Worm (Caenorhabditis elegans): ENCODE measurements around the gene ZC204.17.
"Not testable (repeated sequence)": the region's sequence is repeated elsewhere in the genome, so short reads cannot be mapped to it uniquely, and the experiment has no call there.

Gene ZC204.17

DNA sequence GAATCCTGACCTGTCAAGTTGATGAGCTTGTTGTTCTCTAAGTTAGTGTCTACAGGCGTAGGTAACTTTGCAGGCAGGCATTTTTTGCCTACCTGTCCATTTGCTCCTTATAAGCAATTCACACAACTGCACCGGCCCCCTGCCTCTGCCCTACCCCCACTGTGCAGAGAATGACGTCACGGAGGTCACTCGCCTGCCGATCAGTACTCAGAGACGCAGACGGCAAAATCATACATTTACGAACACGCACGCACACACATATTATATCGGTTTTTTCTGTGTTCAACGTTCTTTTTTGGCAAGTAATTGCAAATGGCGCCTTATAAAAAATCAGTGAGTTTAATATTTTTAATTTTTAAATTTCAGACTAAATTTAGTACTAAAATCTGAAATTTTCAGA is 17.4 kb upstream of the ZC204.17 start, which contains the start of gene duxl-1:
Gene duxl-1, plus strand, starts transcription at position 184 of the 400 bp plus-strand sequence.
- no peak for TF ChIP-seq unc-120 (tag; optimal IDR thresholded peaks at IDR 0.05; ENCODE audit: poor library complexity, severe bottlenecking)
- peak; percentile 8 for TF ChIP-seq zip-8 (tag; optimal IDR thresholded peaks at IDR 0.05)
- TF ChIP-seq ceh-43 (GFP tag; optimal IDR thresholded peaks at IDR 0.05): no peak
- no peak for TF ChIP-seq ces-1 (GFP tag; optimal IDR thresholded peaks at IDR 0.05)
- no peak for TF ChIP-seq nhr-2 (tag; optimal IDR thresholded peaks at IDR 0.05)
- TF ChIP-seq pha-4 (tag; optimal IDR thresholded peaks at IDR 0.05): peak; percentile 31
- no peak for TF ChIP-seq lsy-2 (tag; optimal IDR thresholded peaks at IDR 0.05)
- TF ChIP-seq sptf-1 (tag; optimal IDR thresholded peaks at IDR 0.05): no peak
- no peak for TF ChIP-seq M03D4.4 (tag; optimal IDR thresholded peaks at IDR 0.05)
- TF ChIP-seq unc-39 (tag; optimal IDR thresholded peaks at IDR 0.05): no peak
- TF ChIP-seq ceh-83 (GFP tag; optimal IDR thresholded peaks at IDR 0.05): no peak
- no peak for TF ChIP-seq nhr-12 (tag; optimal IDR thresholded peaks at IDR 0.05)
- TF ChIP-seq mep-1 (tag; optimal IDR thresholded peaks at IDR 0.05): peak; percentile 10
- no peak for TF ChIP-seq flh-1 (GFP tag; optimal IDR thresholded peaks at IDR 0.05)
- no peak for TF ChIP-seq nhr-237 (tag; optimal IDR thresholded peaks at IDR 0.05)
- TF ChIP-seq ham-2 (GFP tag; optimal IDR thresholded peaks at IDR 0.05): no peak
- peak; percentile 45 for TF ChIP-seq ztf-11 (tag; optimal IDR thresholded peaks at IDR 0.05)
- TF ChIP-seq elt-3 (tag; optimal IDR thresholded peaks at IDR 0.05): no peak
- TF ChIP-seq cnd-1 (tag; optimal IDR thresholded peaks at IDR 0.05): peak; percentile 21
- no peak for TF ChIP-seq nhr-76 (tag; optimal IDR thresholded peaks at IDR 0.05)
- no peak for TF ChIP-seq mab-5 (tag; optimal IDR thresholded peaks at IDR 0.05)
- peak; percentile 93 for TF ChIP-seq ceh-39 (tag; optimal IDR thresholded peaks at IDR 0.05)
- no peak for TF ChIP-seq drap-1 (GFP tag; optimal IDR thresholded peaks at IDR 0.05)

DNA sequence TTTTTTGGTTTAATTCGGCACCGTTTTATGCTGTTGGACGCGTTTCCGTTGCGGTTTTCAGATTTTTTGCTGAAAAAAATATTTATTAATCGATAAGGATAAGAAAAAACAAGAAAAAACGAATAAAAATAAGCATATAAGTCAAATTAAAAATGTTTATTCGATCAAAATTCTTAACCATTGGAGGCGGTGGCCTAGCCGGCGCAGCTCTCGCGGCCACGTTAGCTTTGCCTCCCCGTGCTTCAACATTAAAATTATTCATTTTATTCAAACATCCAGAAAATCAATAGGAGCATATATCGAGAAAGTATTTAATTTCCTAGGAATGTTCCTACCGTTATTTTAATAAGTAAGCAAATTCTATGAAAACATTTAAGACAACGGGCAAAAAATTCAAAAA is 16.8 kb upstream of the ZC204.17 start, which contains the start of gene ZC204.14:
Gene ZC204.14, minus strand, starts transcription at position 69 of the 400 bp plus-strand sequence.
- TF ChIP-seq tbx-8 (GFP tag; optimal IDR thresholded peaks at IDR 0.05) (no peak), mls-2 (tag; optimal IDR thresholded peaks at IDR 0.05) (no peak)

DNA sequence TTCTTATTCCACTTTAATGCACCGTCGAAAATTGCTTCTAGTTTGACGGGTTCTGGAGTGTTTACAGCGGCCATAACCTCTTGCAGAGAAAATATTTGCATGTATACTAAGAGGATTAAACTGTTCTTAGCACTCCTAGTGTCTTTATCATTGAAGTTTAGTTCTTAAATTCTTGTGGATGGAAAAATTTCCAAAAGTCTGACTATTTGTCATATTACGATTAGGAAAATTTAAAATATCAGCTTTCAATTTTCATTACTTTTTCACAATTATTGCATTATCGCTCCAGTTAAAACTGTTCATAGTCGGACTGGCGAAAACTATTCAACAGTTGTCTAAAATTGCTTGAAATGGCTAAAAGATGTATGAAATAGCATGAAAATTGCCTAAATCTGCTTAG is 14.8 kb upstream of the ZC204.17 start, which contains the start of gene ZC204.13:
Gene ZC204.13, minus strand, starts transcription at position 101 of the 400 bp plus-strand sequence.
- not testable (repeated sequence) for TF ChIP-seq bed-3 (GFP tag; optimal IDR thresholded peaks at IDR 0.05); lin-13 (tag; optimal IDR thresholded peaks at IDR 0.05); drap-1 (GFP tag; optimal IDR thresholded peaks at IDR 0.05)

DNA sequence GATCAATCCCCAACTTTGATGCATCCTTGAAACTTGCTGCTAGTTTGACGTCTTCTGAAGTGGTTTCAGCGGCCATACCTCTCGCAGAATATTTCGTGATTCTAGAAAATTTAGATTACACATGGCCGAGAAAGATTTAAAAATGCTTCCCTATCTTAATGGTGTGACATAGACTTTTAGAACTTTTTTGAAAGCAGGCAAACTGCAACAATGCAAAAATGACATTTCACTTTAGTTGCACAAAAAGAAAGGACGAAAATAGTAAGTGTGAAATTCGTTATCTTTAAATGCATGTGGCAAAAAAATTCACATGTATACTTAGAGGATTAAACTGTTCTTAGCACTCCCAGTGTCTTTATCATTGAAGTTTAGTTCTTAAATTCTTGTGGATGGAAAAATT is 11.1 kb upstream of the ZC204.17 start, which contains the start of gene ZC204.12:
Gene ZC204.12, minus strand, starts transcription at position 101 of the 400 bp plus-strand sequence.
- TF ChIP-seq mab-5 (tag; optimal IDR thresholded peaks at IDR 0.05) (no peak), nhr-76 (tag; optimal IDR thresholded peaks at IDR 0.05) (no peak), flh-1 (GFP tag; optimal IDR thresholded peaks at IDR 0.05) (no peak)

DNA sequence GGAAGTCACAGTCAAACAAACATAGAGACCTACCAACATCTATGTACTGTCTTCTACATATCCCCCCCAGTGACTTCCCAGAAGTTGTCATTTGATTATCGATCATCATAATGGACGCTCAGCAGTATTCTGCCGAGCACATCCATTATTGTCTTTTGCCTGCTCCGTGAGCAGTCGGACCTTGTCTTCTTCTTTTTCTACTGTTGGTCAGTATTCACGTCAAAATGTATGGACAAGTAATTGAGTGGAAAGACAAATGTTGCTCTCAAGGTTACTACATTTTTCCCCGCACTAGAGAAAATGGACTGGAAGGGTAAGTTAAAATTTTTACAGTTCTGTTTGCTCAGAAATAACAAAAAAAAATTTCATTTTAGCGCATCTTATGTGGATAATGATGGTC is 8.8 kb upstream of the ZC204.17 start, which contains the start of gene btb-12:
Gene btb-12, plus strand, starts transcription at position 301 of the 400 bp plus-strand sequence.
- TF ChIP-seq ceh-39 (tag; optimal IDR thresholded peaks at IDR 0.05) (peak; percentile 6), drap-1 (GFP tag; optimal IDR thresholded peaks at IDR 0.05) (no peak)

DNA sequence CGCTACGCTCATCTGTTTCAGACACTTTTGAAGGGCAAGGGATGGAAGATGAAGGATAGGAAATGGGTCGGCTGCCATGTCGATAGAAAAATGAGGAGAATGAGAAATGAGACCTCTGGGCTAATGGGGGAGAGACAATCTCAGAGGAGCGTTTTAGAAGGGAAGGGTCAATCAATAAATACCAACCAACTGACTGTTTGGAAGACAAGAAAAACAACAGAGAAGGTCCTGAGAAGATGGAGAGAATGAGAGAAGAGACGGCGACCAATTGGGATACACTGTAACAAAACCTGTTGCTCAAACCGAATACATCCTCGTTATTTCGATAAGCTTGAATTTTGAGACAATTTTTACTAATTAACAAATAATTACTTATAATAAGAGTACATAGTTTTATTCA is 7.3 kb upstream of the ZC204.17 start, which contains the start of gene fbxb-15:
Gene fbxb-15, minus strand, starts transcription at position 101 of the 400 bp plus-strand sequence.
- no peak for TF ChIP-seq pha-4 (tag; optimal IDR thresholded peaks at IDR 0.05)
- no peak for TF ChIP-seq sem-2 (GFP tag; optimal IDR thresholded peaks at IDR 0.05)
- TF ChIP-seq unc-62 (GFP tag; optimal IDR thresholded peaks at IDR 0.05): no peak

DNA sequence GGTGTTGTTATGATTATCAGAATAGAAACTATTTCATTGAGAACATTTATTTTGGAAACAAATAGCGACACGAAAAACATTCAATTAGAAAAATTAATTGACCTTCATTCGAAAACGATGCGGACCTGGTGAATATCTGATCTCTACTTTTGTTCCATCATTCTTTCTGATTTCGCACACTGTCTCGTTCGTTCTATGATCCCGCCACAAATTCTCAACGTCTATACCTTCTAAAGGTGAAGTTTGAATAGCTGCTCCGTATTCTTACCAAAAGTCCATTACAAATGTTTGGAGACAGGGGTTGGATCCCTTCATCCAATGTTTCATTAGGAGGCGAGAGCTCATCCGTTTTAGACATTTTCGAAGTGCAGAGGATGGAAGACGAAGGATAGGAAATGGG is 5.7 kb upstream of the ZC204.17 start, which contains the start of gene fbxb-16:
Gene fbxb-16, minus strand, starts transcription at position 101 of the 400 bp plus-strand sequence.
- TF ChIP-seq ces-1 (GFP tag; optimal IDR thresholded peaks at IDR 0.05): no peak
- no peak for TF ChIP-seq elt-3 (tag; optimal IDR thresholded peaks at IDR 0.05)
- TF ChIP-seq mep-1 (tag; optimal IDR thresholded peaks at IDR 0.05): no peak
- TF ChIP-seq ztf-11 (tag; optimal IDR thresholded peaks at IDR 0.05): no peak
- TF ChIP-seq hlh-1 (tag; optimal IDR thresholded peaks at IDR 0.05): no peak
- no peak for TF ChIP-seq elt-1 (tag; optimal IDR thresholded peaks at IDR 0.05; ENCODE audit: borderline replicate concordance, insufficient read depth)
- TF ChIP-seq drap-1 (GFP tag; optimal IDR thresholded peaks at IDR 0.05): no peak
- no peak for TF ChIP-seq sptf-1 (tag; optimal IDR thresholded peaks at IDR 0.05)
- TF ChIP-seq mab-5 (tag; optimal IDR thresholded peaks at IDR 0.05): no peak
- TF ChIP-seq blmp-1 (tag; optimal IDR thresholded peaks at IDR 0.05): no peak
- no peak for TF ChIP-seq cnd-1 (tag; optimal IDR thresholded peaks at IDR 0.05)
- no peak for TF ChIP-seq lin-13 (tag; optimal IDR thresholded peaks at IDR 0.05)
- no peak for TF ChIP-seq nhr-28 (tag; optimal IDR thresholded peaks at IDR 0.05)
- TF ChIP-seq ceh-83 (GFP tag; optimal IDR thresholded peaks at IDR 0.05): no peak
- TF ChIP-seq nhr-76 (tag; optimal IDR thresholded peaks at IDR 0.05): no peak
- TF ChIP-seq bed-3 (GFP tag; optimal IDR thresholded peaks at IDR 0.05): no peak
- TF ChIP-seq ceh-43 (GFP tag; optimal IDR thresholded peaks at IDR 0.05): no peak
- no peak for TF ChIP-seq mls-2 (tag; optimal IDR thresholded peaks at IDR 0.05)
- TF ChIP-seq sem-2 (GFP tag; optimal IDR thresholded peaks at IDR 0.05): no peak
- TF ChIP-seq nhr-2 (tag; optimal IDR thresholded peaks at IDR 0.05): no peak
